Worm (Caenorhabditis elegans) whole organism, mixed stage, embryonic: Measurements from ENCODE around the gene dgk-2.

Source experiments
- M03D4.4 ChIP-seq: sonication (generic microtip); optimal IDR thresholded peaks from 2 replicates; lab custom pipeline; 2017; ENCODE audit warnings: mild to moderate bottlenecking, missing genetic modification characterization, missing compliant biosample characterization
- bed-3 ChIP-seq: fragments of 200-800 bp; sonication (Bioruptor generic); optimal IDR thresholded peaks from 3 replicates; lab custom pipeline; 2018; ENCODE audit warnings: mild to moderate bottlenecking, missing genetic modification characterization, moderate library complexity, missing compliant biosample characterization
- blmp-1 ChIP-seq: fragments of 150-350 bp; optimal IDR thresholded peaks from 2 replicates; lab custom pipeline; 2014; ENCODE audit warnings: missing biosample characterization, missing genetic modification characterization
- ceh-39 ChIP-seq: fragments of 150-350 bp; optimal IDR thresholded peaks from 2 replicates; lab custom pipeline; 2014; ENCODE audit warnings: missing biosample characterization, missing genetic modification characterization
- ceh-43 ChIP-seq: fragments of 200-800 bp; sonication (Bioruptor generic); optimal IDR thresholded peaks from 2 replicates; lab custom pipeline; 2018; ENCODE audit warnings: mild to moderate bottlenecking, missing genetic modification characterization, moderate library complexity, missing compliant biosample characterization
- ceh-83 ChIP-seq: fragments of 200-800 bp; sonication (Bioruptor generic); optimal IDR thresholded peaks from 2 replicates; lab custom pipeline; 2018; ENCODE audit warnings: mild to moderate bottlenecking, missing genetic modification characterization, missing compliant biosample characterization
- ces-1 ChIP-seq: fragments of 150-350 bp; optimal IDR thresholded peaks from 2 replicates; lab custom pipeline; 2014; ENCODE audit warnings: missing biosample characterization, missing genetic modification reagents, missing genetic modification characterization
- cnd-1 ChIP-seq: fragments of 200-800 bp; sonication (Bioruptor generic); optimal IDR thresholded peaks from 2 replicates; lab custom pipeline; 2018; ENCODE audit warnings: mild to moderate bottlenecking, missing genetic modification characterization, missing compliant biosample characterization
- drap-1 ChIP-seq: fragments of 200-800 bp; sonication (Bioruptor generic); optimal IDR thresholded peaks from 3 replicates; lab custom pipeline; 2018; ENCODE audit warnings: mild to moderate bottlenecking, missing genetic modification characterization, missing compliant biosample characterization
- elt-1 ChIP-seq: sonication (generic microtip); optimal IDR thresholded peaks from 2 replicates; lab custom pipeline; 2017; ENCODE audit warnings: missing genetic modification characterization, mild to moderate bottlenecking, missing compliant biosample characterization, antibody characterized with exemption, moderate library complexity, borderline replicate concordance; ENCODE audit not compliant: insufficient read depth
- elt-3 ChIP-seq: fragments of 150-350 bp; optimal IDR thresholded peaks from 2 replicates; lab custom pipeline; 2014; ENCODE audit warnings: missing biosample characterization, missing genetic modification characterization
- flh-1 ChIP-seq: fragments of 200-800 bp; sonication (Bioruptor generic); optimal IDR thresholded peaks from 2 replicates; lab custom pipeline; 2018; ENCODE audit warnings: mild to moderate bottlenecking, missing genetic modification characterization, moderate library complexity, missing compliant biosample characterization
- ham-2 ChIP-seq: fragments of 200-800 bp; sonication (Bioruptor generic); optimal IDR thresholded peaks from 2 replicates; lab custom pipeline; 2018; ENCODE audit warnings: mild to moderate bottlenecking, missing genetic modification characterization, missing compliant biosample characterization
- hlh-1 ChIP-seq: fragments of 150-350 bp; optimal IDR thresholded peaks from 2 replicates; lab custom pipeline; 2014; ENCODE audit warnings: missing biosample characterization, missing genetic modification reagents, missing genetic modification characterization
- lin-13 ChIP-seq: fragments of 150-350 bp; optimal IDR thresholded peaks from 2 replicates; lab custom pipeline; 2014; ENCODE audit warnings: missing biosample characterization, missing genetic modification characterization
- lin-32 ChIP-seq: fragments of 200-800 bp; sonication (Bioruptor generic); optimal IDR thresholded peaks from 2 replicates; lab custom pipeline; 2018; ENCODE audit warnings: mild to moderate bottlenecking, missing genetic modification characterization, missing compliant biosample characterization
- lsy-2 ChIP-seq: fragments of 150-350 bp; optimal IDR thresholded peaks from 2 replicates; lab custom pipeline; 2014; ENCODE audit warnings: missing biosample characterization, missing genetic modification characterization
- mab-5 ChIP-seq: fragments of 150-350 bp; optimal IDR thresholded peaks from 2 replicates; lab custom pipeline; 2014; ENCODE audit warnings: missing biosample characterization, missing genetic modification characterization
- mep-1 ChIP-seq: fragments of 150-350 bp; optimal IDR thresholded peaks from 2 replicates; lab custom pipeline; 2017; ENCODE audit warnings: missing biosample characterization, missing genetic modification reagents, missing genetic modification characterization, inconsistent platforms
- mls-2 ChIP-seq: sonication (generic microtip); optimal IDR thresholded peaks from 2 replicates; lab custom pipeline; 2016; ENCODE audit warnings: mild to moderate bottlenecking, missing genetic modification characterization, moderate library complexity, missing compliant biosample characterization
- nhr-12 ChIP-seq: fragments of 150-350 bp; optimal IDR thresholded peaks from 2 replicates; lab custom pipeline; 2014; ENCODE audit warnings: missing biosample characterization, missing genetic modification characterization
- nhr-2 ChIP-seq: fragments of 150-350 bp; optimal IDR thresholded peaks from 2 replicates; lab custom pipeline; 2014; ENCODE audit warnings: missing biosample characterization, missing genetic modification characterization
- nhr-237 ChIP-seq: fragments of 150-350 bp; optimal IDR thresholded peaks from 2 replicates; lab custom pipeline; 2014; ENCODE audit warnings: missing biosample characterization, missing genetic modification characterization
- nhr-28 ChIP-seq: fragments of 150-350 bp; optimal IDR thresholded peaks from 2 replicates; lab custom pipeline; 2014; ENCODE audit warnings: missing biosample characterization, missing genetic modification characterization
- nhr-76 ChIP-seq: sonication (generic microtip); optimal IDR thresholded peaks from 2 replicates; lab custom pipeline; 2017; ENCODE audit warnings: missing biosample characterization, missing genetic modification characterization
- pha-4 ChIP-seq: fragments of 150-350 bp; optimal IDR thresholded peaks from 2 replicates; lab custom pipeline; 2018; ENCODE audit warnings: missing biosample characterization, missing genetic modification reagents, missing genetic modification characterization
- sem-2 ChIP-seq: fragments of 200-800 bp; sonication (Bioruptor generic); optimal IDR thresholded peaks from 2 replicates; lab custom pipeline; 2018; ENCODE audit warnings: mild to moderate bottlenecking, missing genetic modification characterization, missing compliant biosample characterization
- snpc-4 ChIP-seq: fragments of 150-350 bp; optimal IDR thresholded peaks from 2 replicates; lab custom pipeline; 2014; ENCODE audit warnings: missing biosample characterization, missing genetic modification characterization
- sptf-1 ChIP-seq: sonication (generic microtip); optimal IDR thresholded peaks from 2 replicates; lab custom pipeline; 2017; ENCODE audit warnings: mild to moderate bottlenecking, missing genetic modification characterization, moderate library complexity, missing compliant biosample characterization
- tbx-8 ChIP-seq: fragments of 200-800 bp; sonication (Bioruptor generic); optimal IDR thresholded peaks from 2 replicates; lab custom pipeline; 2018; ENCODE audit warnings: mild to moderate bottlenecking, missing genetic modification characterization, moderate library complexity, missing compliant biosample characterization
- unc-120 ChIP-seq: sonication (generic microtip); optimal IDR thresholded peaks from 2 replicates; lab custom pipeline; 2017; ENCODE audit warnings: missing genetic modification characterization, missing compliant biosample characterization; ENCODE audit not compliant: poor library complexity, severe bottlenecking
- unc-39 ChIP-seq: fragments of 150-350 bp; optimal IDR thresholded peaks from 2 replicates; lab custom pipeline; 2014; ENCODE audit warnings: missing biosample characterization, missing genetic modification characterization
- unc-62 ChIP-seq: fragments of 150-350 bp; optimal IDR thresholded peaks from 2 replicates; lab custom pipeline; 2014; ENCODE audit warnings: missing biosample characterization, missing genetic modification reagents, missing genetic modification characterization
- zip-8 ChIP-seq: fragments of 150-350 bp; optimal IDR thresholded peaks from 2 replicates; lab custom pipeline; 2014; ENCODE audit warnings: missing biosample characterization, missing genetic modification characterization
- ztf-11 ChIP-seq: fragments of 150-350 bp; optimal IDR thresholded peaks from 2 replicates; lab custom pipeline; 2014; ENCODE audit warnings: missing biosample characterization, missing genetic modification characterization

The dgk-2 gene

DNA sequence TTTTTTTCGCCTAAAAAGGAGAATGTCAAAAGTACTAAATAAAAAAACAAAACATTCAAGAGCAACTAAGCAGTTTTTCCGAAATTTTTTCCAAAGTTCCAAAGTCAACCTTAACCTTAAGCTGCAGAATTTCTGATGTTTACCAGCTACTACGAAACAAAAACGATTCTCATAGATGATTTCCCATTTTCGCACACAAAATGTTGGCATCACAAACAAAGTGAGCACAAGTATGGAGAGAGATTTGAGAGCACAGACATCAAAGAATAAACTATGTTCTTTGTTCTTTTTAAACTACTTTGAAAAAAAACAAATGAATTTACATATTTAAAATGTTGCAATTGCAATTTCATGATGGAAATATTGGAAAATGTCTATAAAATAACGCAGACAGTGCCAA is 19.1 kb upstream of the dgk-2 start:
- TF ChIP-seq zip-8 (tag; lab: Kevin White, UChicago) (no peak), ztf-11 (tag; lab: Kevin White, UChicago) (no peak), bed-3 (no peak), blmp-1 (tag; lab: Kevin White, UChicago) (no peak), M03D4.4 (tag; lab: Kevin White, UChicago) (no peak), snpc-4 (tag; lab: Kevin White, UChicago) (no peak), unc-62 (GFP tag; lab: Kevin White, UChicago) (no peak), drap-1 (GFP tag; lab: Kevin White, UChicago) (no peak), nhr-12 (no peak), lin-13 (tag; lab: Kevin White, UChicago) (no peak), nhr-28 (tag; lab: Kevin White, UChicago) (no peak), lin-32 (GFP tag; lab: Kevin White, UChicago) (no peak), flh-1 (GFP tag; lab: Kevin White, UChicago) (no peak), ceh-39 (tag; lab: Kevin White, UChicago) (no peak)
- TF ChIP-seq, all 35 proteins: peak for 0

DNA sequence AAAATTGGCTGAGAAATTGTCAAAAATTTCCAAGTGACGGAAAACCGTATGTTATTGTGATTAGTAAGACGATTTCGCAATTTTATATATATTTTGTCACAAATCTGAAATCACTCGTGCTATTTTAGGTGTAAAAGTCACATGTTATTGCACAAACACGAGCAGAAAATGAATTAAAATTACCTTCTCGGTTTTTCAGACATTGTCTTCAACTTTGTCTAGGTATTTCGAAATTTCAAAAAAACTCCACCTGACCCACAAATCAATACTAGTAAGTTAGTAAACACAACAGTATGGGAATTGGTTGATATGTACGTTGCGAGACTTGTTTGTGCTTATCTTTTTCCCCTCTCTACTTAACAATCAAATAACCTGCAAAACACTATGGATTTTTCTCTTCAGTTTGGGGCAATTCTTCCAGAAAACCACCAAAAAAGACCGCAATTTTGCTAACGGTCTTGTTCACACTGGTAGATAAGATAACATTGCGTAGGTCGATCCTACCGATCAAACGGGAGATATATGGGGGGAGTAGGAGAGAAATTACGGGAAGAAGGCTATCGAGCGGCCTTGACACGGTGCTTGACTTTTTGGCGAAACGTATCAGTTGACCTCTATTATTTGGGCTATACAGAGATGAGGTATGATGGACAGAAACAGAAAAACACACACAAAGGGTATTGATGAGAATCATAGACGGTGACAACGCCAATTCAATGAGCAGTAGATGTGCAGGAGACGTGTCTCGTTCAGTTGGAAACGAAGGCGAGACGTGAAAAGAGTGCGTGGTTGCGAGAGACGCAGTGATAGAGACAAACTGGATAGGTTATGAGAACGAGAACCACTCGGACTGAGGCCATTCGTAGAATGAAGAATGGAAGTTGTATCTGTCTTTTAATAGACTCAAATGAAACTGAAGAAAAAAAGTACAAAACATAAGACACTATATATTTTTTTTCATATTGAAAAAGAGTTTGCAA is 17.9 kb upstream of the dgk-2 start, which contains the start of gene C07A12.7:
TSS of gene C07A12.7 (minus strand) at position 308 of the 980 bp plus-strand sequence.
- no peak for TF ChIP-seq mab-5 (tag; lab: Kevin White, UChicago)
- peak; percentile 62 for TF ChIP-seq unc-62 (GFP tag; lab: Kevin White, UChicago)
- no peak for TF ChIP-seq unc-39 (tag; lab: Kevin White, UChicago)
- TF ChIP-seq elt-3 (tag; lab: Kevin White, UChicago), result no peak
- no peak for TF ChIP-seq snpc-4 (tag; lab: Kevin White, UChicago)
- TF ChIP-seq nhr-2 (tag; lab: Kevin White, UChicago), result peak; percentile 39
- TF ChIP-seq mls-2, result no peak
- TF ChIP-seq lsy-2 (tag; lab: Kevin White, UChicago), result no peak
- no peak for TF ChIP-seq bed-3
- no peak for TF ChIP-seq sem-2 (GFP tag; lab: Kevin White, UChicago)
- no peak for TF ChIP-seq cnd-1 (tag; lab: Kevin White, UChicago)
- TF ChIP-seq nhr-76, result no peak
- TF ChIP-seq lin-13 (tag; lab: Kevin White, UChicago), result no peak
- TF ChIP-seq sptf-1, result no peak
- TF ChIP-seq lin-32 (GFP tag; lab: Kevin White, UChicago), result no peak
- peak; percentile 81 for TF ChIP-seq ham-2
- no peak for TF ChIP-seq M03D4.4 (tag; lab: Kevin White, UChicago)
- no peak for TF ChIP-seq blmp-1 (tag; lab: Kevin White, UChicago)
- TF ChIP-seq hlh-1, result no peak
- no peak for TF ChIP-seq mep-1
- TF ChIP-seq pha-4 (tag; lab: Kevin White, UChicago), result no peak
- TF ChIP-seq nhr-28 (tag; lab: Kevin White, UChicago), result no peak
- TF ChIP-seq ceh-39 (tag; lab: Kevin White, UChicago), result no peak
- TF ChIP-seq flh-1 (GFP tag; lab: Kevin White, UChicago), result no peak
- no peak for TF ChIP-seq tbx-8 (GFP tag; lab: Kevin White, UChicago)
- TF ChIP-seq zip-8 (tag; lab: Kevin White, UChicago), result no peak
- no peak for TF ChIP-seq ceh-43 (GFP tag; lab: Kevin White, UChicago)
- no peak for TF ChIP-seq nhr-12
- peak; percentile 85 for TF ChIP-seq elt-1
- no peak for TF ChIP-seq nhr-237 (tag; lab: Kevin White, UChicago)
- peak; percentile 3 for TF ChIP-seq ces-1 (GFP tag; lab: Kevin White, UChicago)
- TF ChIP-seq drap-1 (GFP tag; lab: Kevin White, UChicago), result peak; percentile 3
- no peak for TF ChIP-seq ceh-83 (GFP tag; lab: Kevin White, UChicago)
- no peak for TF ChIP-seq ztf-11 (tag; lab: Kevin White, UChicago)
- no peak for TF ChIP-seq unc-120 (tag; lab: Kevin White, UChicago)

DNA sequence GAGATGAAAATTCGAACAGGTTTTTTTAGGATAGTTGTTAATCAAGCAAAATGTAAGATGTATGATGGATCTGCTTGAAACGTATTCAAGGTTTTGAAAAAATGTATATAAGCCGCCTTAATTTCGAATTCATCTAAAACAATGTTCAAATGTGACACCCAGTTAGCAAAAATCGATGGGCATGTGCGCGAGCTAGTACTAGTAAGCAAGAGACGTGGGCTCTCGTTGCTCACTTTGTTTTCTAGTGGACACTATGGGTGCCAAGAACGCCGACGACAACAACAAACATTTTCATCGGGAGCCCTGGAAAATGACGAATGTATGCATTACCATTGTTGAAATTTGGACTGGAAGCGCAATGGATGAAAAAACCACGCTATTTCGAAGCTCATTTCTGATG is 17.0 kb upstream of the dgk-2 start:
- no peak for TF ChIP-seq pha-4 (tag; lab: Kevin White, UChicago)
- TF ChIP-seq snpc-4 (tag; lab: Kevin White, UChicago), result no peak
- no peak for TF ChIP-seq zip-8 (tag; lab: Kevin White, UChicago)
- TF ChIP-seq ces-1 (GFP tag; lab: Kevin White, UChicago), result peak; percentile 55
